Fruit fly (Drosophila melanogaster) whole organism, wandering third instar larva: Measurements from ENCODE around the gene CG15036.

Experiments used
- Abd-B ChIP-seq: fragments of >200 bp; optimal IDR thresholded peaks from 2 replicates; lab custom pipeline; 2017; ENCODE audit warnings: missing biosample characterization, missing genetic modification characterization
- CrebA ChIP-seq: fragments of 200-800 bp; sonication (Bioruptor generic); optimal IDR thresholded peaks from 2 replicates; lab custom pipeline; 2016; ENCODE audit warnings: missing biosample characterization, mild to moderate bottlenecking, missing genetic modification characterization, borderline replicate concordance
- GATAd ChIP-seq: sonication (Bioruptor generic); optimal IDR thresholded peaks from 2 replicates; lab custom pipeline; 2016; ENCODE audit warnings: missing biosample characterization, missing genetic modification characterization
- Rel ChIP-seq, 2 experiments: fragments of 200-800 bp; sonication (Bioruptor generic) in 1 of 2; optimal IDR thresholded peaks; 2 replicates in 1 of 2; 3 replicates in 1 of 2; lab custom pipeline; 2016 to 2019; ENCODE audit warnings: mild to moderate bottlenecking in 2 of 2, missing biosample characterization in 2 of 2, missing genetic modification characterization in 2 of 2, moderate library complexity in 1 of 2
- Sp1 ChIP-seq: fragments of 200-800 bp; sonication (Bioruptor generic); optimal IDR thresholded peaks from 3 replicates; lab custom pipeline; 2019; ENCODE audit warnings: missing biosample characterization, mild to moderate bottlenecking, missing genetic modification characterization, moderate library complexity
- br ChIP-seq: fragments of 200-800 bp; sonication (Bioruptor generic); optimal IDR thresholded peaks from 2 replicates; lab custom pipeline; 2016; ENCODE audit warnings: missing biosample characterization, missing genetic modification characterization
- brk ChIP-seq: fragments of 200-800 bp; sonication (Bioruptor generic); optimal IDR thresholded peaks from 2 replicates; lab custom pipeline; 2016; ENCODE audit warnings: missing biosample characterization, mild to moderate bottlenecking, missing genetic modification characterization
- dl ChIP-seq, 2 experiments: fragments of 175-275, 200-275 bp in 1 of 2; fragments of 200-275 bp in 1 of 2; sonication (Bioruptor generic); optimal IDR thresholded peaks; lab custom pipeline; 2018; ENCODE audit warnings: mild to moderate bottlenecking in 2 of 2, missing biosample characterization in 2 of 2, missing genetic modification characterization in 2 of 2, moderate library complexity in 2 of 2; ENCODE audit not compliant: partially characterized antibody in 2 of 2, insufficient read depth in 1 of 2
- h ChIP-seq: fragments of 200-800 bp; sonication (Bioruptor generic); optimal IDR thresholded peaks from 3 replicates; lab custom pipeline; 2016; ENCODE audit warnings: missing biosample characterization, mild to moderate bottlenecking, missing genetic modification characterization
- pan ChIP-seq: fragments of >200 bp; optimal IDR thresholded peaks from 2 replicates; lab custom pipeline; 2017
- psq ChIP-seq: fragments of 200-800 bp; sonication (Bioruptor generic); optimal IDR thresholded peaks from 3 replicates; lab custom pipeline; 2017; ENCODE audit warnings: missing biosample characterization, mild to moderate bottlenecking, missing genetic modification characterization, moderate library complexity

- TF ChIP-seq h (GFP tag; lab: Kevin White, UChicago) (no peak), CrebA (no peak), br (GFP tag; lab: Kevin White, UChicago) (no peak), GATAd (GFP tag; lab: Kevin White, UChicago) (no peak), pan (lab: Kevin White, UChicago) (no peak), dl (GFP tag; optimal IDR thresholded peaks at IDR 0.05; lab: Kevin White, UChicago; ENCODE audit: insufficient read depth in 1 of 2, partially characterized antibody in 2 of 2) (no peak), brk (GFP tag; lab: Kevin White, UChicago) (no peak), Rel (GFP tag; optimal IDR thresholded peaks at IDR 0.05; lab: Kevin White, UChicago) (no peak), Rel (tag; optimal IDR thresholded peaks at IDR 0.05; lab: Kevin White, UChicago) (no peak), psq (GFP tag; lab: Kevin White, UChicago) (no peak), Abd-B (GFP tag; lab: Kevin White, UChicago) (no peak), Sp1 (GFP tag; lab: Kevin White, UChicago) (no peak)
These were observed 37.4 kb upstream of the CG15036 start for dm6 chrX:7462089-7462488.
